Fruit fly (Drosophila melanogaster): Measurements from ENCODE around the gene CG7889.

CG7889 gene

dm6 chrX:19276489-19277117, 33.2 kb downstream of the CG7889 start, which contains the start of the genes CG32537 and CG32536:
Gene CG32537 (minus strand): TSS chrX:19276539.
Gene CG32536 (minus strand): TSS chrX:19276898.
- TF ChIP-seq CTCF (optimal IDR thresholded peaks at IDR 0.05) (no peak), CG8478 (optimal IDR thresholded peaks at IDR 0.05) (no peak)

dm6 chrX:19278395-19278794, 35.0 kb downstream of the CG7889 start:
- TF ChIP-seq CTCF (optimal IDR thresholded peaks at IDR 0.05) (no peak), CG8478 (optimal IDR thresholded peaks at IDR 0.05) (no peak)

dm6 chrX:19280249-19280648, 36.8 kb downstream of the CG7889 start, which contains the start of gene CG8028:
Gene CG8028 (minus strand): TSS chrX:19280349.
- no peak for TF ChIP-seq CG8478 (optimal IDR thresholded peaks at IDR 0.05)
- TF ChIP-seq CTCF (optimal IDR thresholded peaks at IDR 0.05): no peak

dm6 chrX:19280685-19281084, 37.3 kb downstream of the CG7889 start:
- TF ChIP-seq CG8478 (optimal IDR thresholded peaks at IDR 0.05) (no peak), CTCF (optimal IDR thresholded peaks at IDR 0.05) (no peak)

dm6 chrX:19281271-19281670, 37.8 kb downstream of the CG7889 start:
- no peak for TF ChIP-seq CTCF (optimal IDR thresholded peaks at IDR 0.05)
- no peak for TF ChIP-seq CG8478 (optimal IDR thresholded peaks at IDR 0.05)

- TF ChIP-seq CG8478 (optimal IDR thresholded peaks at IDR 0.05) (no peak), CTCF (optimal IDR thresholded peaks at IDR 0.05) (no peak)
Measured at dm6 chrX:19285441-19285840, 42.0 kb downstream of the CG7889 start.

- no peak for TF ChIP-seq CG8478 (optimal IDR thresholded peaks at IDR 0.05)
- no peak for TF ChIP-seq CTCF (optimal IDR thresholded peaks at IDR 0.05)
Measured at dm6 chrX:19286235-19286634, 42.8 kb downstream of the CG7889 start.

- TF ChIP-seq CTCF (optimal IDR thresholded peaks at IDR 0.05) (no peak), CG8478 (optimal IDR thresholded peaks at IDR 0.05) (no peak)
Measured at dm6 chrX:19287784-19288183, 44.4 kb downstream of the CG7889 start.

- TF ChIP-seq CG8478 (optimal IDR thresholded peaks at IDR 0.05) (no peak), CTCF (optimal IDR thresholded peaks at IDR 0.05) (no peak)
Measured at dm6 chrX:19289318-19289970, 46.0 kb downstream of the CG7889 start.

dm6 chrX:19291780-19292605, 48.6 kb downstream of the CG7889 start:
- TF ChIP-seq CG8478 (optimal IDR thresholded peaks at IDR 0.05) (no peak), CTCF (optimal IDR thresholded peaks at IDR 0.05) (no peak)

dm6 chrX:19293320-19293719, 49.9 kb downstream of the CG7889 start:
- no peak for TF ChIP-seq CG8478 (optimal IDR thresholded peaks at IDR 0.05)
- TF ChIP-seq CTCF (optimal IDR thresholded peaks at IDR 0.05): no peak

- TF ChIP-seq CG8478 (optimal IDR thresholded peaks at IDR 0.05) (no peak), CTCF (optimal IDR thresholded peaks at IDR 0.05) (no peak)
Measured at dm6 chrX:19294030-19294429, 50.6 kb downstream of the CG7889 start.
